Worm (Caenorhabditis elegans): ENCODE measurements around the gene T09F3.4.

- no peak for TF ChIP-seq him-1 (tag; optimal IDR thresholded peaks at IDR 0.05)
- TF ChIP-seq dao-5 (tag; optimal IDR thresholded peaks at IDR 0.05): no peak
Observed at ce11 chrII:10349915-10350314, 45.6 kb upstream of the T09F3.4 start, which contains the start of gene stip-1.
